Worm (Caenorhabditis elegans) whole organism, L4 larva: ENCODE data around the gene oac-8.

Experiments used
- F10B5.3 ChIP-seq: sonication (generic microtip); optimal IDR thresholded peaks from 2 replicates; lab custom pipeline; 2016; ENCODE audit warnings: mild to moderate bottlenecking, missing genetic modification characterization, missing compliant biosample characterization
- F44E2.7 ChIP-seq: fragments of 200-800 bp; sonication (Bioruptor generic); IDR thresholded peaks from 2 replicates; pipeline ENCODE4 v2.1.2; 2022; ENCODE audit warnings: missing genetic modification characterization, missing compliant biosample characterization
- F49E8.2 ChIP-seq: sonication (generic microtip); optimal IDR thresholded peaks from 2 replicates; lab custom pipeline; 2016; ENCODE audit warnings: missing compliant biosample characterization, mild to moderate bottlenecking, missing genetic modification characterization, borderline replicate concordance
- T26A8.4 ChIP-seq: fragments of 200-800 bp; sonication (Bioruptor generic); IDR thresholded peaks from 2 replicates; pipeline ENCODE4 v1.3.6; 2022; ENCODE audit warnings: missing genetic modification characterization, missing compliant biosample characterization
- Y105C5A.15 ChIP-seq: fragments of 200-800 bp; sonication (Bioruptor generic); IDR thresholded peaks from 2 replicates; pipeline ENCODE4 v1.3.6; 2022; ENCODE audit warnings: missing genetic modification characterization, missing compliant biosample characterization
- Y48G9A.11 ChIP-seq: fragments of 200-800 bp; sonication (Bioruptor generic); IDR thresholded peaks from 2 replicates; pipeline ENCODE4 v1.3.6; 2022; ENCODE audit warnings: missing genetic modification reagents, missing genetic modification characterization, missing compliant biosample characterization
- Y5F2A.4 ChIP-seq: fragments of 200-800 bp; sonication (Bioruptor generic); optimal IDR thresholded peaks from 2 replicates; lab custom pipeline; 2018; ENCODE audit warnings: mild to moderate bottlenecking, missing genetic modification characterization, missing compliant biosample characterization
- ZK337.2 ChIP-seq: fragments of 200-800 bp; sonication (Bioruptor generic); IDR thresholded peaks from 2 replicates; pipeline ENCODE4 v1.3.6; 2022; ENCODE audit warnings: missing genetic modification reagents, missing genetic modification characterization, missing compliant biosample characterization
- aha-1 ChIP-seq: fragments of 150-350 bp; peaks from one replicate; lab custom pipeline; 2014; ENCODE audit warnings: missing biosample characterization, missing genetic modification characterization
- ama-1 ChIP-seq: fragments of 150-350 bp; optimal IDR thresholded peaks from 2 replicates; lab custom pipeline; 2014; ENCODE audit warnings: inconsistent platforms, mixed read lengths
- attf-4 ChIP-seq: sonication (generic microtip); optimal IDR thresholded peaks from 3 replicates; lab custom pipeline; 2017; ENCODE audit warnings: missing biosample characterization, missing genetic modification characterization
- cey-2 ChIP-seq: sonication (generic microtip); optimal IDR thresholded peaks from 3 replicates; lab custom pipeline; 2017; ENCODE audit warnings: missing genetic modification characterization, mild to moderate bottlenecking, missing compliant biosample characterization, antibody characterized with exemption, borderline replicate concordance; ENCODE audit not compliant: insufficient read depth
- ctbp-1 ChIP-seq: fragments of 200-800 bp; sonication (Bioruptor generic); IDR thresholded peaks from 2 replicates; pipeline ENCODE4 v1.3.6; 2022; ENCODE audit warnings: missing genetic modification reagents, missing genetic modification characterization, missing compliant biosample characterization
- daf-8 ChIP-seq: fragments of 200-800 bp; sonication (Bioruptor generic); IDR thresholded peaks from 2 replicates; pipeline ENCODE4 v1.3.6; 2022; ENCODE audit warnings: missing genetic modification characterization, missing compliant biosample characterization
- duxl-1 ChIP-seq: sonication (generic microtip); optimal IDR thresholded peaks from 2 replicates; lab custom pipeline; 2016; ENCODE audit warnings: mild to moderate bottlenecking, missing genetic modification characterization, moderate library complexity, missing compliant biosample characterization; ENCODE audit not compliant: poor library complexity
- egl-27 ChIP-seq: sonication (generic microtip); optimal IDR thresholded peaks from 3 replicates; lab custom pipeline; 2017; ENCODE audit warnings: missing biosample characterization, missing genetic modification reagents, missing genetic modification characterization
- egl-43 ChIP-seq: fragments of 200-800 bp; sonication (Bioruptor generic); IDR thresholded peaks from 2 replicates; pipeline ENCODE4 v1.3.6; 2022; ENCODE audit warnings: missing genetic modification reagents, missing genetic modification characterization, missing compliant biosample characterization
- hif-1 ChIP-seq, 2 experiments: sonication (generic microtip); optimal IDR thresholded peaks; 2 replicates each; lab custom pipeline; 2016 to 2017; ENCODE audit warnings: missing compliant biosample characterization in 2 of 2, missing genetic modification characterization in 2 of 2, missing genetic modification reagents in 2 of 2, missing genotype in 2 of 2, mild to moderate bottlenecking in 1 of 2
- jun-1 ChIP-seq: fragments of 150-350 bp; optimal IDR thresholded peaks from 2 replicates; lab custom pipeline; 2014; ENCODE audit warnings: missing biosample characterization, missing genetic modification reagents, missing genetic modification characterization
- lin-13 ChIP-seq: fragments of 150-350 bp; optimal IDR thresholded peaks from 2 replicates; lab custom pipeline; 2014; ENCODE audit warnings: missing biosample characterization, missing genetic modification reagents, missing genetic modification characterization
- lsy-2 ChIP-seq, 2 experiments: fragments of 150-350 bp in 1 of 2; sonication (generic microtip) in 1 of 2; optimal IDR thresholded peaks; 2 replicates each; lab custom pipeline; 2014 to 2017; ENCODE audit warnings: missing biosample characterization in 2 of 2, missing genetic modification characterization in 2 of 2
- mdt-29 ChIP-seq: fragments of 200-800 bp; sonication (Bioruptor generic); IDR thresholded peaks from 2 replicates; pipeline ENCODE4 v1.3.6; 2022; ENCODE audit warnings: missing genetic modification reagents, missing genetic modification characterization, missing compliant biosample characterization
- nhr-10 ChIP-seq: fragments of 150-350 bp; optimal IDR thresholded peaks from 2 replicates; lab custom pipeline; 2014; ENCODE audit warnings: missing biosample characterization, missing genetic modification characterization
- nhr-102 ChIP-seq: sonication (generic microtip); optimal IDR thresholded peaks from 2 replicates; lab custom pipeline; 2016; ENCODE audit warnings: mild to moderate bottlenecking, missing genetic modification characterization, moderate library complexity, missing compliant biosample characterization
- nhr-111 ChIP-seq: fragments of 200-800 bp; sonication (Bioruptor generic); optimal IDR thresholded peaks from 2 replicates; lab custom pipeline; 2018; ENCODE audit warnings: mild to moderate bottlenecking, missing genetic modification characterization, missing compliant biosample characterization
- nhr-25 ChIP-seq: sonication (generic microtip); optimal IDR thresholded peaks from 2 replicates; lab custom pipeline; 2017; ENCODE audit warnings: missing genetic modification characterization, mild to moderate bottlenecking, missing compliant biosample characterization, antibody characterized with exemption, moderate library complexity, borderline replicate concordance; ENCODE audit not compliant: insufficient read depth
- nhr-48 ChIP-seq: sonication (generic microtip); optimal IDR thresholded peaks from 2 replicates; lab custom pipeline; 2016; ENCODE audit warnings: mild to moderate bottlenecking, missing genetic modification characterization, missing compliant biosample characterization
- nhr-76 ChIP-seq: fragments of 150-350 bp; optimal IDR thresholded peaks from 2 replicates; lab custom pipeline; 2014; ENCODE audit warnings: missing biosample characterization, missing genetic modification characterization
- nhr-77 ChIP-seq: fragments of 150-350 bp; optimal IDR thresholded peaks from 2 replicates; lab custom pipeline; 2014; ENCODE audit warnings: missing biosample characterization, missing genetic modification characterization
- php-3 ChIP-seq: fragments of 200-800 bp; sonication (Bioruptor generic); IDR thresholded peaks from 2 replicates; pipeline ENCODE4 v1.3.6; 2022; ENCODE audit warnings: missing genetic modification reagents, missing genetic modification characterization, missing compliant biosample characterization
- pqm-1 ChIP-seq: sonication (generic microtip); optimal IDR thresholded peaks from 2 replicates; lab custom pipeline; 2017; ENCODE audit warnings: missing biosample characterization, missing genetic modification characterization
- snpc-1.2 ChIP-seq: fragments of 200-800 bp; sonication (Bioruptor generic); IDR thresholded peaks from 2 replicates; pipeline ENCODE4 v1.3.6; 2022; ENCODE audit warnings: missing genetic modification reagents, missing genetic modification characterization, missing compliant biosample characterization
- snpc-4 ChIP-seq: fragments of 150-350 bp; optimal IDR thresholded peaks from 2 replicates; lab custom pipeline; 2014; ENCODE audit warnings: missing biosample characterization, missing genetic modification characterization
- spr-1 ChIP-seq: sonication (generic microtip); optimal IDR thresholded peaks from 2 replicates; lab custom pipeline; 2016; ENCODE audit warnings: mild to moderate bottlenecking, missing genetic modification characterization, missing compliant biosample characterization
- unc-130 ChIP-seq: sonication (generic microtip); optimal IDR thresholded peaks from 2 replicates; lab custom pipeline; 2016; ENCODE audit warnings: missing genetic modification reagents, missing genetic modification characterization, missing compliant biosample characterization
- zag-1 ChIP-seq: fragments of 150-350 bp; optimal IDR thresholded peaks from 2 replicates; lab custom pipeline; 2014; ENCODE audit warnings: missing biosample characterization, missing genetic modification characterization
- zfp-2 ChIP-seq: sonication (generic microtip); optimal IDR thresholded peaks from 2 replicates; lab custom pipeline; 2016; ENCODE audit warnings: mild to moderate bottlenecking, missing genetic modification characterization, missing compliant biosample characterization
- zip-2 ChIP-seq: fragments of 150-350 bp; optimal IDR thresholded peaks from 2 replicates; lab custom pipeline; 2014; ENCODE audit warnings: missing biosample characterization, missing genetic modification characterization
- ztf-11 ChIP-seq: fragments of 150-350 bp; optimal IDR thresholded peaks from 2 replicates; lab custom pipeline; 2014; ENCODE audit warnings: missing biosample characterization, missing genetic modification characterization

oac-8 gene

DNA sequence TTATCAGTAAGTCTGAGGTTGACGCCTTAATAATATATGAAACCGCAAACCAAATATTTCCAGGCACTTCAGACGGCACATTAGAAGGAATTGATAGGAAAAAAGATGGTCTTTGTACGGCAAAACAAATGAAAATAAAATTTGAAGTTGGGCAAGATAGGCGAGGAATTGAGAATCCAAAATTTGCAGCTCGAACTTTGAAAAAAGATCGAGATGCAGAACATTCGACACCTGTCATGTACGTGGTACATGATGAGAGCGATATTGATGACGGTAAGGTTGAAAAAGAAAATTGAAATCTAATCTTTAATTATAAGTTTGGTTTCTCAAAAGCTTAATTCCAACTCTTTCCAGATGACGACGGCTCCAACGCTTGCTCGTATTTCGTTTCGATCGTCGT lies 6.7 kb upstream of the oac-8 start:
- TF ChIP-seq aha-1 (tag; lab: Kevin White, UChicago), result peak; percentile 91
- no peak for TF ChIP-seq nhr-25 (tag; lab: Kevin White, UChicago)

DNA sequence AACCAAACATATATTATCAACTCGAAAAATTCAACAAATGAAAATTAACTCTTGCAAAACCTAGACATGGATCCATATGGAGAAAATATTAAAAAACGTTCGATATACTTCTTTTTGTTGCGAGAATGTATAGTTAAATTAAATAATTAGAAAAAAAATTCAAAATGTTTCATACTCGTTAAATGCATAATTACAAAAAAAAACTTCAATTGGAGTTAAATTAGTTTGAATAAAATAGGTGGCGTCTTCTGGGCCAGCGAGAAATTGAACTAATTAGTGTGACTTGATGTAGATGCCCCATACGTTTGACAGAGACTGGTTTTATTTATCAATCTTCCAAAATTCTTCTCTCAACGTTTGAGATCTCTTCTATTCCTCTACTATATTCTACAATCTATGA lies 6.0 kb upstream of the oac-8 start, which contains the start of gene lgc-43:
lgc-43 (plus strand) TSS at position 301 of the 400 bp plus-strand sequence.
- TF ChIP-seq lsy-2 (tag; optimal IDR thresholded peaks at IDR 0.05; lab: Kevin White, UChicago) (no peak), zfp-2 (tag; lab: Kevin White, UChicago) (no peak), lin-13 (GFP tag; lab: Kevin White, UChicago) (no peak), nhr-48 (no peak), F10B5.3 (tag; lab: Kevin White, UChicago) (no peak), T26A8.4 (GFP tag; lab: Robert Waterston, UW) (no peak), zip-2 (tag; lab: Kevin White, UChicago) (no peak), unc-130 (GFP tag; lab: Kevin White, UChicago) (no peak), zag-1 (tag; lab: Kevin White, UChicago) (no peak), Y5F2A.4 (no peak)

DNA sequence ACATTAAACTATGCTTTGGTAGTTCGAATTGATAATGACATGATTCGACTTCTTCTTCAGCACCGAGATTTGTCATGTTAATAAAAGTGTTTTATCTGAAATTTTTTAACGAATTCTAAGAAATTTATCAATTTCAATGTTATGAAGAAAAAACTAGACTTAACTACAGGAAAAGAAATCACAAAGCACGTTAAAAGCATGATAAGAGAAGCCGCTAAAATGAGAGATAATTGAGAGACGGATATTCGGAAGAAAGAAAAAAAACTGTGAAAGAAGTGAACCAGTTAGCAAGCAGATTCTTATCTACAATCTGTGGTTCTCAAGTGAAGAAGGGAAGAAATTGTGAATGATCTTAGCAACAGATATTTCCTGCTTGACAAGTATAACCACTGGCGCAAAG lies 4.7 kb downstream of the oac-8 start, which contains the start of gene C43F9.4:
C43F9.4 (minus strand) TSS at position 101 of the 400 bp plus-strand sequence.
- TF ChIP-seq jun-1 (tag; lab: Kevin White, UChicago), result no peak
- TF ChIP-seq zip-2 (tag; lab: Kevin White, UChicago), result no peak
- no peak for TF ChIP-seq lin-13 (GFP tag; lab: Kevin White, UChicago)
- no peak for TF ChIP-seq nhr-25 (tag; lab: Kevin White, UChicago)
- no peak for TF ChIP-seq egl-43 (GFP tag; lab: Robert Waterston, UW)
- no peak for TF ChIP-seq Y48G9A.11
- TF ChIP-seq nhr-77 (tag; lab: Kevin White, UChicago), result no peak
- TF ChIP-seq ztf-11, result no peak
- no peak for TF ChIP-seq nhr-102 (tag; lab: Kevin White, UChicago)
- TF ChIP-seq, all 104 proteins: peak for 0

DNA sequence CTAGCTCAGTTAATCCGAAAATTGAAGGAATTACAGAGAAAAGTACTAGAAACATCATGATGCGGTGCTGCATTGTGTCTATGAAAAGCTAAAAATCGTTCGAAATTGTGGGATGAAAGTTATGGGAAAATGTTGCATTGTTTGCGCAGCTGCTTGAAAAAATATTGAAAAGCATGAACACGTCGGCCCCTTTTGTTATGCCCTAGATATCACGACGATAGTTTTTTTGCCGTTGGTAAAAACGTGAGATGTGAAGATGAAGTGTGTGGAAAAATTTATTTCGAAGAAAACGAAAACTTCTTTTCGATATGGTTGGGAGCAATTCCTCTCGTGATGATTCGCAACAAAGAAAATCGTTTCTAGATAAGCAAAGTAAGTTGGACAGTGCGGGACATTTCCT lies 6.3 kb downstream of the oac-8 start, which contains the start of the genes C43F9.5 and nkb-2:
C43F9.5 (minus strand) TSS at position 101 of the 400 bp plus-strand sequence.
nkb-2 (plus strand) TSS at position 277 of the 400 bp plus-strand sequence.
- no peak for TF ChIP-seq cey-2 (tag; lab: Kevin White, UChicago)
- TF ChIP-seq mdt-29 (GFP tag; lab: Robert Waterston, UW), result no peak
- TF ChIP-seq snpc-4, result no peak
- no peak for TF ChIP-seq daf-8 (GFP tag; lab: Robert Waterston, UW)
- TF ChIP-seq attf-4 (tag; lab: Kevin White, UChicago), result no peak
- TF ChIP-seq php-3, result no peak
- no peak for TF ChIP-seq nhr-10 (tag; lab: Kevin White, UChicago)
- no peak for TF ChIP-seq ZK337.2 (GFP tag; lab: Robert Waterston, UW)
- TF ChIP-seq snpc-1.2 (GFP tag; lab: Robert Waterston, UW), result no peak
- no peak for TF ChIP-seq ama-1 (lab: Kevin White, UChicago)

DNA sequence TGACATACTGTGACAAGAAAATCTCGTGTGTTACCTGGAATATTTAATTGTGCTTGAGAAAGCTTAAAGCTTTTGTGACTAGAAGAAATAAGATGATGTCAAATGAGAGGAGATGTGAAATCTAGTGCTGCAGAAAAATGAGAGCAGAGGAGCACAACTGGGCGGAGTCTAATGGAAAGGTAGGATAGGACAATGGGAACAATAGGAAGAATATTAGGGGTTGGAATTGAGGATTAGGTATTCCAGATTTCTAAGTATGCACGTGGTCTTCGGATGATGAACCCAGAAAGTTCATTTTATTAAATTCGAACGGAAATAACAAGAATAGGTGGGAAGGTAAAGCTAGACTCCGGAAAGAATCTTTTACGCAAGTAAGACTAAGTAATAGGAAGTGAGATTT lies 9.2 kb downstream of the oac-8 start, which contains the start of gene C43F9.7:
C43F9.7 (minus strand) TSS at position 101 of the 400 bp plus-strand sequence.
- TF ChIP-seq zfp-2 (tag; lab: Kevin White, UChicago) (no peak), F44E2.7 (GFP tag; lab: Robert Waterston, UW) (no peak), Y105C5A.15 (GFP tag; lab: Robert Waterston, UW) (no peak), egl-27 (tag; lab: Kevin White, UChicago) (no peak), mdt-29 (GFP tag; lab: Robert Waterston, UW) (no peak), nhr-76 (tag; lab: Kevin White, UChicago) (no peak), nhr-102 (tag; lab: Kevin White, UChicago) (no peak), spr-1 (tag; lab: Kevin White, UChicago) (no peak), nhr-111 (GFP tag; lab: Kevin White, UChicago) (no peak), ctbp-1 (GFP tag; lab: Robert Waterston, UW) (no peak), F49E8.2 (tag; lab: Kevin White, UChicago) (no peak), hif-1 (tag; optimal IDR thresholded peaks at IDR 0.05; lab: Kevin White, UChicago) (no peak), duxl-1 (tag; lab: Kevin White, UChicago) (no peak), pqm-1 (tag; lab: Kevin White, UChicago) (no peak), ZK337.2 (GFP tag; lab: Robert Waterston, UW) (no peak)
